Worm (Caenorhabditis elegans): ENCODE data around the gene T28A11.2.

Gene T28A11.2

ce11 chrV:3312067-3312666, 32.0 kb downstream of the T28A11.2 start, which contains the start of gene arrd-18 (continued):
- no peak for TF ChIP-seq cey-2 (tag; optimal IDR thresholded peaks at IDR 0.05; ENCODE audit: borderline replicate concordance, insufficient read depth)
- TF ChIP-seq php-3 (GFP tag; IDR thresholded peaks at IDR 0.05) = peak; percentile 18; the same call in 1 of the 2 replicates
- no peak for TF ChIP-seq ceh-28 (tag; optimal IDR thresholded peaks at IDR 0.05)
- no peak for TF ChIP-seq ceh-20 (GFP tag; IDR thresholded peaks at IDR 0.05)
- no peak for TF ChIP-seq lin-39 (tag; optimal IDR thresholded peaks at IDR 0.05)
- no peak for TF ChIP-seq nhr-42 (GFP tag; IDR thresholded peaks at IDR 0.05)
- TF ChIP-seq hmg-1.1 (GFP tag; IDR thresholded peaks at IDR 0.05) = peak; percentile 83
- TF ChIP-seq mxl-2 (GFP tag; conservative IDR thresholded peaks at IDR 0.05) = no peak
- TF ChIP-seq F26F4.8 (GFP tag; conservative IDR thresholded peaks at IDR 0.05) = no peak
- no peak for TF ChIP-seq R02D3.7 (tag; optimal IDR thresholded peaks at IDR 0.05)
- TF ChIP-seq tra-1 (GFP tag; IDR thresholded peaks at IDR 0.05) = 0 out of 2 replicates have a peak, but pooled peaks have one; percentile 10
- TF ChIP-seq duxl-1 (tag; optimal IDR thresholded peaks at IDR 0.05; ENCODE audit: poor library complexity) = no peak
- TF ChIP-seq nhr-102 (tag; optimal IDR thresholded peaks at IDR 0.05) = no peak
- TF ChIP-seq dmd-8 (GFP tag; IDR thresholded peaks at IDR 0.05) = no peak
- no peak for TF ChIP-seq lin-38 (GFP tag; IDR thresholded peaks at IDR 0.05)
- no peak for TF ChIP-seq dmd-9 (GFP tag; IDR thresholded peaks at IDR 0.05)
- no peak for TF ChIP-seq nhr-111 (GFP tag; optimal IDR thresholded peaks at IDR 0.05)
- no peak for TF ChIP-seq vab-7 (GFP tag; IDR thresholded peaks at IDR 0.05)
- TF ChIP-seq ztf-11 (tag; optimal IDR thresholded peaks at IDR 0.05) = no peak
- no peak for TF ChIP-seq daf-16 (GFP tag; optimal IDR thresholded peaks at IDR 0.05)
- no peak for TF ChIP-seq daf-16 (tag; optimal IDR thresholded peaks at IDR 0.05)
- no peak for TF ChIP-seq ama-1 (optimal IDR thresholded peaks at IDR 0.05)
- peak in 1 of 2 experiments; percentile 51 for TF ChIP-seq mdl-1 (tag; optimal IDR thresholded peaks at IDR 0.05)
- TF ChIP-seq ceh-62 (tag; optimal IDR thresholded peaks at IDR 0.05) = no peak
- no peak for TF ChIP-seq nhr-76 (tag; optimal IDR thresholded peaks at IDR 0.05)
- peak; percentile 56 for TF ChIP-seq nhr-28 (tag; optimal IDR thresholded peaks at IDR 0.05)
- no peak for TF ChIP-seq Y48G9A.11 (GFP tag; IDR thresholded peaks at IDR 0.05)

ce11 chrV:3315308-3315707, 35.1 kb downstream of the T28A11.2 start, which contains the start of gene arrd-19:
arrd-19 (minus strand) TSS chrV:3315516.
- TF ChIP-seq unc-130 (GFP tag; optimal IDR thresholded peaks at IDR 0.05) (no peak), nhr-237 (tag; optimal IDR thresholded peaks at IDR 0.05) (no peak), daf-19 (GFP tag; conservative IDR thresholded peaks at IDR 0.05) (no peak), hif-1 (tag; optimal IDR thresholded peaks at IDR 0.05) (peak in 1 of 2 experiments; percentile 64), Y5F2A.4 (GFP tag; optimal IDR thresholded peaks at IDR 0.05) (no peak), nhr-10 (tag; optimal IDR thresholded peaks at IDR 0.05) (no peak), aly-2 (tag; optimal IDR thresholded peaks at IDR 0.05) (no peak), nhr-76 (tag; optimal IDR thresholded peaks at IDR 0.05) (no peak), skn-1 (tag; optimal IDR thresholded peaks at IDR 0.05) (no peak), dmd-9 (GFP tag; IDR thresholded peaks at IDR 0.05) (no peak), lin-13 (GFP tag; optimal IDR thresholded peaks at IDR 0.05) (no peak), zfp-2 (tag; optimal IDR thresholded peaks at IDR 0.05) (no peak), attf-4 (tag; optimal IDR thresholded peaks at IDR 0.05) (no peak), egl-27 (tag; optimal IDR thresholded peaks at IDR 0.05) (no peak), lim-7 (GFP tag; IDR thresholded peaks at IDR 0.05) (no peak), mdt-29 (GFP tag; IDR thresholded peaks at IDR 0.05) (no peak), F49E8.2 (tag; optimal IDR thresholded peaks at IDR 0.05; ENCODE audit: borderline replicate concordance) (no peak), zag-1 (tag; optimal IDR thresholded peaks at IDR 0.05) (no peak), ceh-28 (tag; optimal IDR thresholded peaks at IDR 0.05) (no peak), duxl-1 (tag; optimal IDR thresholded peaks at IDR 0.05; ENCODE audit: poor library complexity) (peak; percentile 79), ces-1 (GFP tag; optimal IDR thresholded peaks at IDR 0.05) (no peak), daf-8 (GFP tag; IDR thresholded peaks at IDR 0.05) (no peak), zip-2 (tag; optimal IDR thresholded peaks at IDR 0.05) (peak; percentile 5), lin-1 (GFP tag; IDR thresholded peaks at IDR 0.05) (peak; percentile 89), T20F7.1 (GFP tag; optimal IDR thresholded peaks at IDR 0.05) (no peak), unc-62 (GFP tag; optimal IDR thresholded peaks at IDR 0.05 in 1 of 2) (peak in 1 of 2 experiments; percentile 97), unc-62 (tag; optimal IDR thresholded peaks at IDR 0.05) (no peak), lin-38 (GFP tag; IDR thresholded peaks at IDR 0.05) (no peak), nhr-25 (tag; optimal IDR thresholded peaks at IDR 0.05; ENCODE audit: borderline replicate concordance, insufficient read depth) (peak; percentile 53), ceh-62 (tag; optimal IDR thresholded peaks at IDR 0.05) (no peak)

All from whole organism, L4 larva.